Fruit fly (Drosophila melanogaster): ENCODE data around the gene gdl-ORF39.
A peak's percentile ranks its signal among the peaks of the same experiment; 100 is the strongest.

gdl-ORF39 gene

dm6 chr3L:15535800-15536225 lies 26.6 kb downstream of the gdl-ORF39 start:
- no peak for TF ChIP-seq CG17801 (GFP tag; optimal IDR thresholded peaks at IDR 0.05; ENCODE audit: partially characterized antibody)

DNA sequence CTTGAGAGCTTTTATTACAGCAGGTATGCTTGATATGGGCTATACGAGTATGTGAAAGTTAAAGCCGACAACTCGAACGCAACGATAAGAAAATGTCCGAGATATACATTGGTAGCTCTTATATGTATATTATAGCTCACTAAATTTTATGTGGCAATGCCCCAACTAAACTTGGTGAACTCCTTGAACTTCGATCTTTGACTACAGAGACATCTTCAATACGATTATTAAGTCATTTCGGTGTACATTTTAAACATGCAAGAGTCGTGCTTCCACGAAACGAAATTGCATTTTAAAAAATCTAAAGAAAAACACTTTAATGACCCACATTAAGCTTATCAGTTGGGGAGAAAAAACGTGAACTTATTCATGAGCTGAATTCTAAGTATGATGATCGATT lies 27.3 kb downstream of the gdl-ORF39 start:
- no peak for TF ChIP-seq CG17801 (GFP tag; optimal IDR thresholded peaks at IDR 0.05; ENCODE audit: partially characterized antibody)

DNA sequence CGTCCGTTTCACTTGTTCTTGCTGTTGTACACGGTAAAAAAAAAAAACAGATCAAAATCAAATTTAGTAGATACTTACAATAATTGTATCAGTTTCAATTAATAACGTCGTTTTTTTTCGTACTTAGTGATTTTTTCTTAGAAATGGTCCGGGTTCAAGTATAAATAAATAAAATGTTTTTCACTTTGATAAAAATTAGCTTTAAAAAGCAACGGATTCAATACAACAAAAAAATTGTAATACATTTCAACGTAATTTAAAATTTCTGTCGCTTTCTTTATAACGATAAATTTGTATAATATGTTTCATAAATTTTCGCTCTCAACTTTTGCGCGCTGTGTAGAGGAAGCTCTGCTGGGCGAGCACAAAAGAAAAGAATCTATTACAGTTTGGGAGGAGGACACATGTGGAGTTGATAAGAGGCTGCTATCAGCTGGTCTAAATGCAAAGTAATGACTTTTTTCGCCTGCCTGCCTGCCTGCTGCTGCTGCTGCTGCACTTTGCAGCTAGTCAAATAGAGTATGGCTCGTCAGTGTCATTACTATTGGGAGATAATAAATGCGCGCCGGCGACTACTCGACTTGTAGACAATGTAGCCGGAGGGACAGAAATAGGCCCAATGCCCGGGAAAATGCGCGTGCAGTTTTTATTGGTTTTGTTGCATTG lies 28.8 kb downstream of the gdl-ORF39 start:
- TF ChIP-seq CG17801 (GFP tag; optimal IDR thresholded peaks at IDR 0.05; ENCODE audit: partially characterized antibody): no peak

DNA sequence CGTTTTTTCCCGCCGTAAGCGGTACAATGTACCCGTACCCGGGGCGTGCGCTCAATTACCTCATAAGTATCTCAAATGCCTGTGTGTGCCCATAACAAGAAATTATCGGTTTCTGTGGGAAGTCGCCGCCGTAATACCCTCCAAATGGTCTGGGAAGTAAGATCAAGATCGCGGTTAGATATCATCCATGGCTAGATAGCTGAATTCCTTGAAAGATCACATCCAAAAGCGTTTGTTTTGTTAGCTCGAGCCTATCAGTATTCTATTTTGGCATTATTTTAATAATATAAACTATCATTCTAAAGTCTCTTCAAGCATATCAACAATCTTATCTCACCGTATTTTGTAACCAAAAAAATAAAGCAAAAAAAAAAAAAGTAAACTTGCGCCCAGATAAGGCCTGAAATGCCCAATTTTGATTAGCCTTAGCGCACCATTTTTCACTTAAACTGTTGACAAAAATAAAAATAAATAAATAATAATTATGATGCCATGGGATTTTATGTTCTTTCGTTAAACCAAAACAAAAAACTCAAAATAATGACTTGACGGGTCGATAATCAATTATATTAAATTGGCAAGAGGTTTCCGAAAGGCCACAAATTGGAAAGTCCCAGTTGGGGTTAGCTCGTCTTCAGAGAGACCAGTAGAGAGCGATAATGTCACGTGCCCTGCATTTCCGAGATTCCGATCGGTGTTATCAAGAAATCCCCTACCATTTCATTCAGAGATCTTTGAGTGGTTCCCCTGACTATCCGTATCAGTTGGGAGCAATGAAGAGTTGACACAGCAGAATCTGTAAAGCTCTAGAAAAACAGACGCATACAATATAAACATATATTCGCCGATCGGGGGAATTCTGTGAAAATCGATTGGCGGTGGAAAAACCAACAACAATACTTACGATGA lies 29.6 kb downstream of the gdl-ORF39 start:
- TF ChIP-seq CG17801 (GFP tag; optimal IDR thresholded peaks at IDR 0.05; ENCODE audit: partially characterized antibody): no peak

- peak; percentile 17 for TF ChIP-seq CG17801 (GFP tag; optimal IDR thresholded peaks at IDR 0.05; ENCODE audit: partially characterized antibody)
These were observed 30.7 kb downstream of the gdl-ORF39 start for dm6 chr3L:15539903-15540409.

DNA sequence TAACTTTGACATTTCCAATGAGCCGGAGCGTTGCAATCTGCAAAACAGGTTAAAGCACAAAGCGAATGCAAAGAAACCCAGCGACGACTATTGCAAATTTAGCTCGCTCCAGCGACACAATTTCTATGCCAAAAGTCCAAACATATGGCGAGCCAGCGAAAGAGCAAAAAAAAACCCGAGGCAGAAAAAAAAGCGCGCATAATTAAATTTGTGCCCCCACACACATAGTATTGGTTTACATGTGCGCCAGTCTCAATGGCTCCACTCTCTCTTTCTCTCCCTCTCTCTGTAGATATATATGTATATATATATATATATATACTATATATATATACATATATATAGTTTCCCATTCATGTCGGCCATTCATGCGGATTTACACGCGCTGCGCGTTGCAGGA lies 31.4 kb downstream of the gdl-ORF39 start:
- no peak for TF ChIP-seq CG17801 (GFP tag; optimal IDR thresholded peaks at IDR 0.05; ENCODE audit: partially characterized antibody)

DNA sequence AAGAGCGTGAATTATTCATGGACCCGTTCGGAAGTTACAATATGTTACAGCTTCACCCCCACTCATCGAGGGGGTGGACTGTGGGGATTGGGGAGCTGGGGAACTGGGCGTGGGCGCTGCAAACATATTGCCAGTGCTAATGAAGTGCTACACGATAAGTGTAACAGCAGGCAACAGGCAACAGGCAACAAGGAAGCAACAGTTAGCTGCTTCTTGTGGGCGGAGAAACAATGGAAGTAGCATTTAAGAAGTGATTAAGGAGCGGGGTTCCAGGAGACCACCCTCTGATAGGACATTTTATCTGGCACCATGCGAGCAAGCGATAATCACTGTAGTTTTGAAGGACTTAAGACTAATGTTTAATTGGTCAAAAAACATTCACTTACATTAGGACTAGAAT lies 32.0 kb downstream of the gdl-ORF39 start:
- no peak for TF ChIP-seq CG17801 (GFP tag; optimal IDR thresholded peaks at IDR 0.05; ENCODE audit: partially characterized antibody)

dm6 chr3L:15543049-15543448 lies 33.8 kb downstream of the gdl-ORF39 start:
- peak; percentile 21 for TF ChIP-seq CG17801 (GFP tag; optimal IDR thresholded peaks at IDR 0.05; ENCODE audit: partially characterized antibody)

DNA sequence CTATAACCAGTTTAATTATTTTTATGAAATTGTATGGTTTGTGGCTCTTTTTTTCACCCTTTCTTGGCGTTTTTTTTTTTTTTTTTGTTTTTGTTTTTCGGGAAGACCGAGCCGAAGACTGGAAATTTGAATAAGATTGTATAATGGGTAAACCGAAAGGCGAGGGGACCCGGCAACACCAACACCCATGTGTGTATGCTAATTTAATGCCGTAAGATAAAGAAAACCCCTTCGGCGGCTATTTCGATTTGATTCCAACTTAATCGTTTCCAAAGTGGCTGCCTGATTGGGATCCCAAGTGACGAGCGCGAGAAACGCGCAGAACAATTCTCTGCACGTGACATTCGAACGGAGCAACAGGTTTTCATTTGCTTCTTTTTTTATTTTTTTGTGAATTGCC lies 34.2 kb downstream of the gdl-ORF39 start:
- no peak for TF ChIP-seq CG17801 (GFP tag; optimal IDR thresholded peaks at IDR 0.05; ENCODE audit: partially characterized antibody)

dm6 chr3L:15544455-15545415 lies 35.5 kb downstream of the gdl-ORF39 start:
- no peak for TF ChIP-seq CG17801 (GFP tag; optimal IDR thresholded peaks at IDR 0.05; ENCODE audit: partially characterized antibody)

- no peak for TF ChIP-seq CG17801 (GFP tag; optimal IDR thresholded peaks at IDR 0.05; ENCODE audit: partially characterized antibody)
These were observed 38.0 kb downstream of the gdl-ORF39 start for dm6 chr3L:15547187-15547790.

dm6 chr3L:15548843-15549242 lies 39.6 kb downstream of the gdl-ORF39 start:
- no peak for TF ChIP-seq CG17801 (GFP tag; optimal IDR thresholded peaks at IDR 0.05; ENCODE audit: partially characterized antibody)

dm6 chr3L:15553993-15554644 lies 44.9 kb downstream of the gdl-ORF39 start, which contains the start of gene AGO2:
Gene AGO2 (plus strand): TSS chr3L:15554113.
- TF ChIP-seq CG17801 (GFP tag; optimal IDR thresholded peaks at IDR 0.05; ENCODE audit: partially characterized antibody): peak; percentile 67
